Worm (Caenorhabditis elegans) whole organism, midembryonic: ENCODE data around the gene prp-39.

Source experiments
- T22C8.4 ChIP-seq: fragments of 200-800 bp; sonication (Bioruptor generic); IDR thresholded peaks from 2 replicates; pipeline ENCODE4 v1.3.6; 2022; ENCODE audit warnings: missing genetic modification characterization, missing compliant biosample characterization
- flt-1 ChIP-seq: fragments of 200-800 bp; sonication (Bioruptor generic); IDR thresholded peaks from 2 replicates; pipeline ENCODE4 v1.3.6; 2022; ENCODE audit warnings: missing genetic modification characterization, missing compliant biosample characterization
- klf-2 ChIP-seq: fragments of 200-800 bp; sonication (Bioruptor generic); conservative IDR thresholded peaks from 2 replicates; pipeline ENCODE4 v1.3.6; 2022; ENCODE audit warnings: missing genetic modification reagents, missing genetic modification characterization, missing compliant biosample characterization
- med-1 ChIP-seq: sonication (generic microtip); optimal IDR thresholded peaks from 2 replicates; lab custom pipeline; 2017; ENCODE audit warnings: missing genetic modification characterization, mild to moderate bottlenecking, missing compliant biosample characterization, antibody characterized with exemption, missing genetic modification reagents; ENCODE audit not compliant: insufficient read depth
- ref-1 ChIP-seq: fragments of 200-800 bp; sonication (Bioruptor generic); conservative IDR thresholded peaks from 2 replicates; pipeline ENCODE4 v1.3.6; 2022; ENCODE audit warnings: missing genetic modification reagents, missing genetic modification characterization, missing compliant biosample characterization
- tab-1 ChIP-seq: fragments of 200-800 bp; sonication (Bioruptor generic); IDR thresholded peaks from 2 replicates; pipeline ENCODE4 v1.3.6; 2022; ENCODE audit warnings: missing genetic modification characterization, missing compliant biosample characterization
- ztf-23 ChIP-seq: fragments of 200-800 bp; sonication (Bioruptor generic); IDR thresholded peaks from 2 replicates; pipeline ENCODE4 v1.3.6; 2022; ENCODE audit warnings: missing genetic modification reagents, missing genetic modification characterization, missing compliant biosample characterization

DNA sequence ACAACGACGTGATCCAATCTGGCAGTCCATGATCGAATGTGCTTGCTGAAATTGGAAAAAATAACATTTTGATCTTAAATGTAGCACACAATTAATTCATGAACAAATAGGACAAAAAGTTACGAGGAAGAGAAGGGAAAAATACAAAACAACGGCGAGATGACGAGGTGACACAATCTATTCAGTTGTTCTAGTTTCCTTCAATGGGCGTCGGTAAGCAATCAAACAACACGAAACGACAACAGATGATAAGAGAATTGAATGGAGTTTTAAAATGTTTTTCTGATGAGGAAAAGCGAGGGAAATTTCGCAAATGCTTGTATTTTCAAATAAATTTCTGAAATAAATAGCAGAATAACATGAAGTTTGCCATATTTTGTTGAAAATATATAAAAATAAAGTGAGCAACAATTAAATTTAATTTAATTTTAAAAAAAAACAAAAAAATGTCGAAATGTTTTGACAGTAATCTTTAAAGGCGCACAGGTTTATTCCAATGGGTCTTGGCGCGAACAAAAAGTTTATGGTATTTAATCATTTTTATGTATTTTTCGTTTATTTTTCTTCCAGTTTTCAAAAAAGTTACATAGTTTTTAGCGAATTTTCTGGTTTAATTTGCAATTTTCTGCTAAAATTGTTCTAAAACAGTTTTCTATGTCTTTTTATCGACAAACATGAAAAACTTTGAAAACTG, 16.2 kb downstream of the prp-39 start, which contains the start of gene C14C11.7:
- no peak for TF ChIP-seq flt-1 (GFP tag; lab: Robert Waterston, UW)
- TF ChIP-seq T22C8.4 (GFP tag; lab: Robert Waterston, UW), result no peak
- no peak for TF ChIP-seq med-1
- TF ChIP-seq ref-1 (GFP tag; lab: Robert Waterston, UW), result no peak
- no peak for TF ChIP-seq ztf-23 (GFP tag; lab: Robert Waterston, UW)
- TF ChIP-seq tab-1, result no peak
- no peak for TF ChIP-seq klf-2 (GFP tag; lab: Robert Waterston, UW)
